Fruit fly (Drosophila melanogaster): ENCODE measurements around the gene REG.
A peak's percentile ranks its signal among the peaks of the same experiment; 100 is the strongest.

The REG gene

DNA sequence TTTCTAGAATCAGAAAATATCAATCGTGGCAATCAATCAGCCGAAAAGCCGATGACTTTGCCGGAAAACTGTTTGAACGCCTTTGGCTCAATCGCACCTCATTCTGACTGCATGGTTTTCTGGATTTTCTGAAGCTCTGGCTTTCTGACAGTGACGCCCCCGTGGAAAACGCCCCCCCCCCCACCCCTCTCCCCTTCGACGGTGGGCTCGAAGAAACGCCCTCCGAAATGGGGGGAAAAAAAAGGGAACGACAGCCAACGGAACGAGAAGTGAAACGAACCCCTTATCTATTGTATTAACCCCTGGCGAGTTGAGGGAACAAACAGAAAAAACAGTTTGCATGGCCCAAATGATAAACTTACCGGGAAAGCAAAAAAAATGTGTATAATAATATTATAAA, 36.4 kb downstream of the REG start:
- no peak for TF ChIP-seq toe (GFP tag; optimal IDR thresholded peaks at IDR 0.05)
- TF ChIP-seq ovo (GFP tag; optimal IDR thresholded peaks at IDR 0.05) = no peak
- no peak for TF ChIP-seq CG7101 (tag; optimal IDR thresholded peaks at IDR 0.05)
- TF ChIP-seq CG33017 (tag; optimal IDR thresholded peaks at IDR 0.05) = no peak
- no peak for TF ChIP-seq CG14711 (tag; optimal IDR thresholded peaks at IDR 0.05)

DNA sequence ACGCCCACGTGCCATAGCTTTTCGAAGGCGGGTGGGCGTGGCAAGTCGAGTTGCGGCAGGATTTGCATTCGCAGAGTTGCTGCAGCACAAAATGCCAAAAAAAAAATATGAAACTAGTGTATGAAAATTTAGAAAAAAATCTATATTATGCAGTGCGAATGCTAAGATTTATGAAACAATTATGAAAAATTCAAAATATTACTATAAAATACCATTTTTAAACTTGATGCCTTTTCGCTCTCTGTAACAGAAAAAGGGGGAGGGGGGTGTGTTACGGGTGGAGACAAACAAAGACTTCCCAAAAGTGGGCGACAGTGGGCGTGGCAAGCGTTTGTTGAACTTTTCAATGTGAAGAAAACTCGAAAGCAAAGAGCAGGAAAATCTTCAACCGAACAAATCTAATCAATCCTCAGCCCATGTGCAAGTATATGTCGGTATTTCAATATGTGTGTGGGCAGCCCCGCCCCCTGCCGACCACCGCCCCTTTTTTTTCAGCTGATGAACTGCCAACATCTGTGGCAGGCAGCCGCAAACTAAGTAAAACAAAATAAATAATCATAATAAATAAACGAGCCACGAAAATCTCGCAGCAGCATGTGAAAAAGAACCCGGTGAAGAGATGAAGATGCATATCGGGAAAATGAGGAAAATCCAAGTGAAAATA, 37.7 kb downstream of the REG start:
- no peak for TF ChIP-seq CG7101 (tag; optimal IDR thresholded peaks at IDR 0.05)
- TF ChIP-seq cic (GFP tag; optimal IDR thresholded peaks at IDR 0.05) = no peak
- no peak for TF ChIP-seq CG11617 (GFP tag; optimal IDR thresholded peaks at IDR 0.05)
- TF ChIP-seq CG1620 (GFP tag; optimal IDR thresholded peaks at IDR 0.05) = no peak
- no peak for TF ChIP-seq Hr96 (GFP tag; optimal IDR thresholded peaks at IDR 0.05)
- TF ChIP-seq kay (GFP tag; ENCODE audit: borderline replicate concordance) = no peak
- TF ChIP-seq bab1 (GFP tag; optimal IDR thresholded peaks at IDR 0.05) = no peak
- no peak for TF ChIP-seq CG12768 (GFP tag; optimal IDR thresholded peaks at IDR 0.05)
- no peak for TF ChIP-seq cnc (optimal IDR thresholded peaks at IDR 0.05)
- TF ChIP-seq CG14711 (tag; optimal IDR thresholded peaks at IDR 0.05) = no peak
- TF ChIP-seq pad (GFP tag; optimal IDR thresholded peaks at IDR 0.05) = no peak
- TF ChIP-seq Mnt (GFP tag; optimal IDR thresholded peaks at IDR 0.05) = no peak

DNA sequence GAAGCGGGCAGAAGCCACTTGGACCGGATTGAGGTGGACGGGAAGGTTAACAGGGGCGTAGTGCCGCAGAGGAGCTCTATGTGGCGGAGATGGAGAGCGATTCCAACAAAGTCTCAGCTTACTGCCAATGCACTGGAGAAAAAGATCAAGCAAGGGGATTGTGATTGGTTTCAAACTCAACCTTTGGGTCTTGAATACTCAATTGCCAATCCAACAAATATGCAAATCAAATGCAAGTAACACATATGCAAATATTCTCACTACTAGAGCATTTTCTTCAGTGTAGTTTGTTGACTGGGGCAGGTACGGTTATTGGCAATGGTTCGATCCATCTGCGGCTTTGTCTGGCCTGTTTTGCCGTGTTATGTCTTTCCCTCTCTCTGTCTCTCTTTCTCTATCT, 39.2 kb downstream of the REG start:
- TF ChIP-seq Clk (GFP tag; optimal IDR thresholded peaks at IDR 0.05) (no peak), kay (GFP tag; ENCODE audit: borderline replicate concordance) (no peak), CG11617 (GFP tag; optimal IDR thresholded peaks at IDR 0.05) (no peak), Mnt (GFP tag; optimal IDR thresholded peaks at IDR 0.05) (no peak), toe (GFP tag; optimal IDR thresholded peaks at IDR 0.05) (no peak), cnc (optimal IDR thresholded peaks at IDR 0.05) (no peak), CG14711 (tag; optimal IDR thresholded peaks at IDR 0.05) (no peak), CG7101 (tag; optimal IDR thresholded peaks at IDR 0.05) (no peak), CG1620 (GFP tag; optimal IDR thresholded peaks at IDR 0.05) (no peak), CG12768 (GFP tag; optimal IDR thresholded peaks at IDR 0.05) (no peak), Hr96 (GFP tag; optimal IDR thresholded peaks at IDR 0.05) (no peak), CG7045 (GFP tag; optimal IDR thresholded peaks at IDR 0.05) (no peak)

DNA sequence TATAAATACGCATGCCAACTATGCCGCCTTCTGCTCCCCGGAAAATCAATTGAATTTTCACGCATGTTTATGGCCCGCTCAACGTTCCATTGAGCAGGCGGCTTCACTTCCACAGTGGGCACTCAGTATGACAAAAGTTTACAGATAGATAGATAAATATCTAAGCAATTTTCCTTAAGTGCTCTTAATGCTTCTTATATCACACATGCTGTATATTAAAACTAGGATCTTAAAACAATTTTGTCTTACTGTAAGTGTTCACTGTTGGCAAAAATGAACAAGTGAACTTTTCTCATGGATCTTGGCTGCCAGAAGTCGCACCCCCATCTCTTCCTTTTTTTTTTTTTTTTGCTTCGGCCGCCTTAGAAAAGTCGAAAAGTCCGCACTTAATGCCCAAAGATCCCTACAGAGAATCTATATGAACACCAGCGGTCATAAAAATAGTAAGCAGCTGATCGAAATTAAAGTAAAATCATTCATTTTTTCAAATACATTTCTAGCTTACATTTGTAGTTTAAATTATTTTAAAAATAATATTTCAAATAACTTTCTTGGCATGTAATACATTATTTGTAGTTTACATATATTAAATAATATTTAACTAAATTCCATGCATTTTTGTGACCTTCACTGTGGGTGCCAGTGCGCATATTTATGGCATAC, 41.1 kb downstream of the REG start:
- TF ChIP-seq cnc (optimal IDR thresholded peaks at IDR 0.05) (no peak), CG33017 (tag; optimal IDR thresholded peaks at IDR 0.05) (no peak), CG7045 (GFP tag; optimal IDR thresholded peaks at IDR 0.05) (no peak), CG7101 (tag; optimal IDR thresholded peaks at IDR 0.05) (no peak), tj (GFP tag; optimal IDR thresholded peaks at IDR 0.05) (no peak), ovo (GFP tag; optimal IDR thresholded peaks at IDR 0.05) (no peak), bab1 (GFP tag; optimal IDR thresholded peaks at IDR 0.05) (no peak), pad (GFP tag; optimal IDR thresholded peaks at IDR 0.05) (no peak), Mnt (GFP tag; optimal IDR thresholded peaks at IDR 0.05) (no peak), kay (GFP tag; ENCODE audit: borderline replicate concordance) (no peak), Crg-1 (GFP tag; optimal IDR thresholded peaks at IDR 0.05) (no peak), CG11617 (GFP tag; optimal IDR thresholded peaks at IDR 0.05) (no peak)

DNA sequence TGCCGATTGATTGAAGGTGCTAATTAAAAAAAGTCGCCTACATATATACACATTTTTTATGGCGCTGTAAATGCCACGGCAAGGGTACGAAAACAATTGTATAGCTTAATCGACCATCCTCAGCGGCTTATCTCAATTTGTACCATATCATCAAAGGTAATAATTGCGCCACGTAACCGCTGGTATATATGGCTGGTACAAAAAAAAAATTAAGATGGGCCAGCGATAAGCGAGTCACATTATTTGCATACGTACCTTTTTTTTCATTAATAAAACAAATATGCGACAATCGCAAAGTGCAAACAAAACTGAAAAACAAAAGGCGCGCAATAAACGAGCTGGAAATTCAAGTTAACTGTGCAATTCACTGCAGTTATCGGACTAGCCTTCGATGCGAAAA, 42.3 kb downstream of the REG start:
- TF ChIP-seq cic (GFP tag; optimal IDR thresholded peaks at IDR 0.05) (peak; percentile 83), pad (GFP tag; optimal IDR thresholded peaks at IDR 0.05) (peak; percentile 47), kay (GFP tag; ENCODE audit: borderline replicate concordance) (no peak), Mnt (GFP tag; optimal IDR thresholded peaks at IDR 0.05) (peak; percentile 72), tj (GFP tag; optimal IDR thresholded peaks at IDR 0.05) (peak; percentile 90), CG1620 (GFP tag; optimal IDR thresholded peaks at IDR 0.05) (no peak), toe (GFP tag; optimal IDR thresholded peaks at IDR 0.05) (no peak), Clk (GFP tag; optimal IDR thresholded peaks at IDR 0.05) (no peak), CG7045 (GFP tag; optimal IDR thresholded peaks at IDR 0.05) (peak; percentile 41), CG12768 (GFP tag; optimal IDR thresholded peaks at IDR 0.05) (peak; percentile 75), CG11617 (GFP tag; optimal IDR thresholded peaks at IDR 0.05) (peak; percentile 69), Hr96 (GFP tag; optimal IDR thresholded peaks at IDR 0.05) (no peak), cnc (optimal IDR thresholded peaks at IDR 0.05) (no peak), bab1 (GFP tag; optimal IDR thresholded peaks at IDR 0.05) (no peak), CG5204 (GFP tag; optimal IDR thresholded peaks at IDR 0.05) (no peak), CG33017 (tag; optimal IDR thresholded peaks at IDR 0.05) (peak; percentile 70), ovo (GFP tag; optimal IDR thresholded peaks at IDR 0.05) (peak; percentile 64), CG7101 (tag; optimal IDR thresholded peaks at IDR 0.05) (peak; percentile 79), CG14711 (tag; optimal IDR thresholded peaks at IDR 0.05) (peak; percentile 55), Crg-1 (GFP tag; optimal IDR thresholded peaks at IDR 0.05) (no peak)

DNA sequence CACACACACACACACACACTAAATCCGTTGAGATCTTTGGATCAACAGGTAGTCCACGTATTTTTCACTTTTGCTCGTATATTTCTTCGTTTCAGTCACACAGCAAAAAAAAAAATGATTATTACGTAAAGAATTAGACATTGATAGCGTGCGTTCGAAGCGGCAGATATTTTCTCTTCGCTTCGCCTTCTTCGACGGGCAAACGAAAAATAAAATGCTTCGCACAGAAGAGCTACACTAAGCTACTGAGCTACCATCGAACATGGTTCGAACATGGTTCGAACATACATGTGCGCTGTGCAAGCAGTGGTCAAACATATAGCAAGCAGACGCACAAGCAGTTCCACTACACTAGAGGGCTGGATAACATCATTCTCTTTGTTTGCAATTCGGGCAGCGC, 44.8 kb downstream of the REG start:
- TF ChIP-seq CG7101 (tag; optimal IDR thresholded peaks at IDR 0.05) = peak; percentile 3
- no peak for TF ChIP-seq Crg-1 (GFP tag; optimal IDR thresholded peaks at IDR 0.05)
- TF ChIP-seq ovo (GFP tag; optimal IDR thresholded peaks at IDR 0.05) = no peak
- TF ChIP-seq Mnt (GFP tag; optimal IDR thresholded peaks at IDR 0.05) = peak; percentile 42
- no peak for TF ChIP-seq CG11617 (GFP tag; optimal IDR thresholded peaks at IDR 0.05)
- TF ChIP-seq pad (GFP tag; optimal IDR thresholded peaks at IDR 0.05) = peak; percentile 16
- TF ChIP-seq kay (GFP tag; ENCODE audit: borderline replicate concordance) = no peak
- TF ChIP-seq cic (GFP tag; optimal IDR thresholded peaks at IDR 0.05) = no peak
- no peak for TF ChIP-seq CG14711 (tag; optimal IDR thresholded peaks at IDR 0.05)
- TF ChIP-seq bab1 (GFP tag; optimal IDR thresholded peaks at IDR 0.05) = peak; percentile 12
- no peak for TF ChIP-seq Clk (GFP tag; optimal IDR thresholded peaks at IDR 0.05)
- no peak for TF ChIP-seq CG12768 (GFP tag; optimal IDR thresholded peaks at IDR 0.05)
- TF ChIP-seq cnc (optimal IDR thresholded peaks at IDR 0.05) = no peak
- peak; percentile 49 for TF ChIP-seq tj (GFP tag; optimal IDR thresholded peaks at IDR 0.05)
- TF ChIP-seq CG33017 (tag; optimal IDR thresholded peaks at IDR 0.05) = no peak
- TF ChIP-seq CG1620 (GFP tag; optimal IDR thresholded peaks at IDR 0.05) = no peak
- no peak for TF ChIP-seq Hr96 (GFP tag; optimal IDR thresholded peaks at IDR 0.05)
- no peak for TF ChIP-seq CG5204 (GFP tag; optimal IDR thresholded peaks at IDR 0.05)
- TF ChIP-seq CG7045 (GFP tag; optimal IDR thresholded peaks at IDR 0.05) = no peak
- no peak for TF ChIP-seq toe (GFP tag; optimal IDR thresholded peaks at IDR 0.05)
